Fruit fly (Drosophila melanogaster): ENCODE results near the gene Psf1.

Gene Psf1

dm6 chr3L:1265423-1266002 is 18.0 kb upstream of the Psf1 start:
- TF ChIP-seq ap (GFP tag; IDR thresholded peaks at IDR 0.05) = no peak
- peak; percentile 10 for TF ChIP-seq sd (tag; optimal IDR thresholded peaks at IDR 0.05)
- TF ChIP-seq Mad (GFP tag; optimal IDR thresholded peaks at IDR 0.05) = no peak
- no peak for TF ChIP-seq NC2β (GFP tag; optimal IDR thresholded peaks at IDR 0.05)
- peak; percentile 28 for TF ChIP-seq sens (GFP tag)
- no peak for TF ChIP-seq CG11504 (tag; optimal IDR thresholded peaks at IDR 0.05)
- TF ChIP-seq CG16863 (GFP tag; optimal IDR thresholded peaks at IDR 0.05) = no peak
- no peak for TF ChIP-seq bigmax (GFP tag; optimal IDR thresholded peaks at IDR 0.05)
- no peak for TF ChIP-seq lilli (GFP tag; optimal IDR thresholded peaks at IDR 0.05)
- TF ChIP-seq Hand (GFP tag; optimal IDR thresholded peaks at IDR 0.05) = no peak
- no peak for TF ChIP-seq CG7839 (tag; optimal IDR thresholded peaks at IDR 0.05)
- no peak for TF ChIP-seq CG7987 (GFP tag; optimal IDR thresholded peaks at IDR 0.05)
- no peak for TF ChIP-seq CG8388 (GFP tag; optimal IDR thresholded peaks at IDR 0.05)
- TF ChIP-seq CG5180 (GFP tag; optimal IDR thresholded peaks at IDR 0.05) = peak; percentile 90
- no peak for TF ChIP-seq Six4 (GFP tag; optimal IDR thresholded peaks at IDR 0.05)
- no peak for TF ChIP-seq hb (GFP tag; IDR thresholded peaks at IDR 0.05; ENCODE audit: partially characterized antibody)
- TF ChIP-seq CG1024 (GFP tag; IDR thresholded peaks at IDR 0.05) = no peak
- TF ChIP-seq z (GFP tag; IDR thresholded peaks at IDR 0.05) = peak; percentile 88
- no peak for TF ChIP-seq run (tag; optimal IDR thresholded peaks at IDR 0.05)
- TF ChIP-seq Gsc (GFP tag; IDR thresholded peaks at IDR 0.05) = no peak
- no peak for TF ChIP-seq CG14860 (GFP tag; IDR thresholded peaks at IDR 0.05; ENCODE audit: partially characterized antibody)
- no peak for TF ChIP-seq h (optimal IDR thresholded peaks at IDR 0.05)
- no peak for TF ChIP-seq prd (optimal IDR thresholded peaks at IDR 0.05)
- TF ChIP-seq prd (GFP tag; IDR thresholded peaks at IDR 0.05) = no peak
- TF ChIP-seq CG10321 (GFP tag; IDR thresholded peaks at IDR 0.05) = no peak
- no peak for TF ChIP-seq CG6813 (GFP tag; optimal IDR thresholded peaks at IDR 0.05)
- TF ChIP-seq CG18599 (GFP tag; optimal IDR thresholded peaks at IDR 0.05) = no peak
- no peak for TF ChIP-seq NC2α (GFP tag; optimal IDR thresholded peaks at IDR 0.05)
- no peak for TF ChIP-seq Taf1 (GFP tag; IDR thresholded peaks at IDR 0.05)
- 0 out of 3 replicates have a peak, but pooled peaks have one; percentile 8 for TF ChIP-seq CG11695 (GFP tag; IDR thresholded peaks at IDR 0.05)
- no peak for TF ChIP-seq Sry-β (GFP tag; optimal IDR thresholded peaks at IDR 0.05)
- no peak for TF ChIP-seq eyg (GFP tag; optimal IDR thresholded peaks at IDR 0.05)
- TF ChIP-seq fd96Cb (tag; optimal IDR thresholded peaks at IDR 0.05) = no peak
- TF ChIP-seq Eip74EF (GFP tag; optimal IDR thresholded peaks at IDR 0.05) = peak in 1 of 2 experiments; percentile 73
- peak; percentile 26 for TF ChIP-seq nom (GFP tag; optimal IDR thresholded peaks at IDR 0.05)
- TF ChIP-seq Deaf1 (tag; optimal IDR thresholded peaks at IDR 0.05) = peak; percentile 84
- peak; percentile 44 for TF ChIP-seq grn (GFP tag; optimal IDR thresholded peaks at IDR 0.05)
- TF ChIP-seq emc (GFP tag; optimal IDR thresholded peaks at IDR 0.05) = no peak
- TF ChIP-seq Nf-YB (GFP tag; optimal IDR thresholded peaks at IDR 0.05) = no peak
- no peak for TF ChIP-seq Ssrp (tag; optimal IDR thresholded peaks at IDR 0.05)
- no peak for TF ChIP-seq CG8290 (GFP tag; optimal IDR thresholded peaks at IDR 0.05)
- TF ChIP-seq CG8290 (tag; optimal IDR thresholded peaks at IDR 0.05) = no peak
- no peak for TF ChIP-seq CG13296 (GFP tag; optimal IDR thresholded peaks at IDR 0.05)
- TF ChIP-seq CrebB (tag; optimal IDR thresholded peaks at IDR 0.05) = no peak
- no peak for TF ChIP-seq CG31441 (GFP tag; IDR thresholded peaks at IDR 0.05)
- TF ChIP-seq CG9817 (tag; optimal IDR thresholded peaks at IDR 0.05) = no peak
- TF ChIP-seq CG4730 (GFP tag; IDR thresholded peaks at IDR 0.05) = no peak
- TF ChIP-seq CG6854 (GFP tag; optimal IDR thresholded peaks at IDR 0.05) = no peak
- no peak for TF ChIP-seq tin (GFP tag; optimal IDR thresholded peaks at IDR 0.05)
- no peak for TF ChIP-seq sqz (GFP tag; optimal IDR thresholded peaks at IDR 0.05)
- TF ChIP-seq Blimp-1 (GFP tag; optimal IDR thresholded peaks at IDR 0.05) = peak; percentile 83
